Worm (Caenorhabditis elegans) whole organism, L1 larva: ENCODE data around the gene T07D3.9.

Source experiments
- C04F5.9 ChIP-seq: sonication (generic microtip); optimal IDR thresholded peaks from 2 replicates; lab custom pipeline; 2016; ENCODE audit warnings: missing genetic modification characterization, missing compliant biosample characterization
- C16A3.4 ChIP-seq: fragments of 150-350 bp; optimal IDR thresholded peaks from 2 replicates; lab custom pipeline; 2014; ENCODE audit warnings: missing biosample characterization, missing genetic modification characterization
- C34B4.2 ChIP-seq: sonication (generic microtip); optimal IDR thresholded peaks from 2 replicates; lab custom pipeline; 2017; ENCODE audit warnings: mild to moderate bottlenecking, missing genetic modification characterization, missing compliant biosample characterization
- Y116A8C.19 ChIP-seq: sonication (generic microtip); optimal IDR thresholded peaks from 2 replicates; lab custom pipeline; 2016; ENCODE audit warnings: missing compliant biosample characterization, missing genetic modification characterization, borderline replicate concordance
- aha-1 ChIP-seq: fragments of 150-350 bp; optimal IDR thresholded peaks from 2 replicates; lab custom pipeline; 2014; ENCODE audit warnings: missing biosample characterization, missing genetic modification characterization
- ceh-8 ChIP-seq: fragments of 200-800 bp; sonication (Bioruptor generic); optimal IDR thresholded peaks from 2 replicates; lab custom pipeline; 2018; ENCODE audit warnings: mild to moderate bottlenecking, missing genetic modification characterization, moderate library complexity, missing compliant biosample characterization
- ceh-90 ChIP-seq: sonication (generic microtip); optimal IDR thresholded peaks from 2 replicates; lab custom pipeline; 2016; ENCODE audit warnings: missing genetic modification characterization, missing compliant biosample characterization
- dpl-1 ChIP-seq, 3 experiments: fragments of 150-350 bp in 2 of 3; sonication (generic microtip) in 1 of 3; optimal IDR thresholded peaks; 2 replicates each; lab custom pipeline; 2014 to 2017; ENCODE audit warnings: missing biosample characterization in 3 of 3, missing genetic modification characterization in 3 of 3, missing genetic modification reagents in 3 of 3
- elt-2 ChIP-seq: sonication (generic microtip); optimal IDR thresholded peaks from 2 replicates; lab custom pipeline; 2016; ENCODE audit warnings: missing genetic modification characterization, mild to moderate bottlenecking, inconsistent platforms, missing compliant biosample characterization, missing genetic modification reagents
- grh-1 ChIP-seq: fragments of 200-800 bp; sonication (Bioruptor generic); IDR thresholded peaks from 2 replicates; pipeline ENCODE4 v1.3.6; 2022; ENCODE audit warnings: missing genetic modification reagents, missing genetic modification characterization, missing compliant biosample characterization
- hlh-17 ChIP-seq: fragments of 200-800 bp; sonication (Bioruptor generic); optimal IDR thresholded peaks from 2 replicates; lab custom pipeline; 2018; ENCODE audit warnings: missing genetic modification characterization, mild to moderate bottlenecking, missing compliant biosample characterization, moderate library complexity, borderline replicate concordance
- hlh-4 ChIP-seq: sonication (generic microtip); optimal IDR thresholded peaks from 2 replicates; lab custom pipeline; 2016; ENCODE audit warnings: mild to moderate bottlenecking, missing genetic modification characterization, missing compliant biosample characterization
- hpl-2 ChIP-seq: fragments of 150-350 bp; optimal IDR thresholded peaks from 2 replicates; lab custom pipeline; 2014; ENCODE audit warnings: missing biosample characterization, missing genetic modification reagents, missing genetic modification characterization
- isw-1 ChIP-seq: fragments of 200-800 bp; sonication (Bioruptor generic); IDR thresholded peaks from 2 replicates; pipeline ENCODE4 v1.3.6; 2022; ENCODE audit warnings: missing genetic modification characterization, missing compliant biosample characterization
- jun-1 ChIP-seq: fragments of 150-350 bp; optimal IDR thresholded peaks from 2 replicates; lab custom pipeline; 2014; ENCODE audit warnings: missing biosample characterization, missing genetic modification reagents, missing genetic modification characterization
- lin-15B ChIP-seq: fragments of 150-350 bp; sonication (generic microtip); optimal IDR thresholded peaks from 3 replicates; lab custom pipeline; 2014; ENCODE audit warnings: missing biosample characterization, missing genetic modification characterization
- lin-35 ChIP-seq, 2 experiments: fragments of 150-350 bp; optimal IDR thresholded peaks; 2 replicates each; lab custom pipeline; 2014; ENCODE audit warnings: missing biosample characterization in 2 of 2, missing genetic modification characterization in 2 of 2, missing genetic modification reagents in 2 of 2
- lsy-2 ChIP-seq, 2 experiments: fragments of 150-350 bp; optimal IDR thresholded peaks; 2 replicates each; lab custom pipeline; 2014; ENCODE audit warnings: missing biosample characterization in 2 of 2, missing genetic modification characterization in 2 of 2
- mab-9 ChIP-seq: fragments of 200-800 bp; sonication (Bioruptor generic); IDR thresholded peaks from 2 replicates; pipeline ENCODE4 v1.3.6; 2022; ENCODE audit warnings: missing genetic modification reagents, missing genetic modification characterization, missing compliant biosample characterization
- nhr-19 ChIP-seq: fragments of 200-800 bp; sonication (Bioruptor generic); conservative IDR thresholded peaks from 2 replicates; pipeline ENCODE4 v1.3.6; 2022; ENCODE audit warnings: missing genetic modification characterization, missing compliant biosample characterization
- nhr-20 ChIP-seq: sonication (generic microtip); optimal IDR thresholded peaks from 2 replicates; lab custom pipeline; 2016; ENCODE audit warnings: mild to moderate bottlenecking, missing genetic modification characterization, missing compliant biosample characterization
- nhr-237 ChIP-seq: fragments of 150-350 bp; optimal IDR thresholded peaks from 2 replicates; lab custom pipeline; 2014; ENCODE audit warnings: missing biosample characterization, missing genetic modification characterization
- nhr-84 ChIP-seq: sonication (generic microtip); optimal IDR thresholded peaks from 2 replicates; lab custom pipeline; 2017; ENCODE audit warnings: missing biosample characterization, missing genetic modification characterization
- nhr-90 ChIP-seq: sonication (generic microtip); optimal IDR thresholded peaks from 2 replicates; lab custom pipeline; 2016; ENCODE audit warnings: mild to moderate bottlenecking, missing genetic modification characterization, missing compliant biosample characterization; ENCODE audit not compliant: poor library complexity
- pag-3 ChIP-seq: sonication (generic microtip); optimal IDR thresholded peaks from 2 replicates; lab custom pipeline; 2017; ENCODE audit warnings: missing genetic modification characterization, mild to moderate bottlenecking, missing compliant biosample characterization, antibody characterized with exemption, borderline replicate concordance; ENCODE audit not compliant: insufficient read depth
- pqm-1 ChIP-seq: sonication (generic microtip); optimal IDR thresholded peaks from 3 replicates; lab custom pipeline; 2017; ENCODE audit warnings: missing biosample characterization, missing genetic modification characterization
- rnt-1 ChIP-seq: sonication (generic microtip); optimal IDR thresholded peaks from 2 replicates; lab custom pipeline; 2016; ENCODE audit warnings: mild to moderate bottlenecking, missing genetic modification characterization, moderate library complexity, missing compliant biosample characterization
- snpc-4 ChIP-seq: fragments of 150-350 bp; optimal IDR thresholded peaks from 2 replicates; lab custom pipeline; 2014; ENCODE audit warnings: missing biosample characterization, missing genetic modification characterization
- sox-4 ChIP-seq: sonication (generic microtip); optimal IDR thresholded peaks from 2 replicates; lab custom pipeline; 2016; ENCODE audit warnings: missing genetic modification characterization, missing compliant biosample characterization
- tlp-1 ChIP-seq: fragments of 150-350 bp; optimal IDR thresholded peaks from 2 replicates; lab custom pipeline; 2014; ENCODE audit warnings: missing biosample characterization, missing genetic modification characterization
- unc-130 ChIP-seq: fragments of 150-350 bp; optimal IDR thresholded peaks from 2 replicates; lab custom pipeline; 2017; ENCODE audit warnings: missing biosample characterization, missing genetic modification characterization, inconsistent platforms
- unc-62 ChIP-seq: fragments of 150-350 bp; optimal IDR thresholded peaks from 2 replicates; lab custom pipeline; 2014; ENCODE audit warnings: missing biosample characterization, missing genetic modification reagents, missing genetic modification characterization
- unc-86 ChIP-seq: sonication (generic microtip); optimal IDR thresholded peaks from 2 replicates; lab custom pipeline; 2016; ENCODE audit warnings: missing genetic modification characterization, missing compliant biosample characterization
- xbp-1 ChIP-seq: sonication (generic microtip); optimal IDR thresholded peaks from 2 replicates; lab custom pipeline; 2016; ENCODE audit warnings: missing genetic modification characterization, missing compliant biosample characterization
- zag-1 ChIP-seq: fragments of 150-350 bp; optimal IDR thresholded peaks from 2 replicates; lab custom pipeline; 2014; ENCODE audit warnings: missing biosample characterization, missing genetic modification characterization

Gene T07D3.9

ce11 chrII:909554-909953 is 8.8 kb upstream of the T07D3.9 start, which contains the start of the genes fbxc-24 and fbxc-27:
Gene fbxc-24 (minus strand): TSS chrII:909654.
Gene fbxc-27 (plus strand): TSS chrII:909769.
- TF ChIP-seq dpl-1 (GFP tag; optimal IDR thresholded peaks at IDR 0.05; lab: Kevin White, UChicago) (no peak), lsy-2 (tag; optimal IDR thresholded peaks at IDR 0.05; lab: Kevin White, UChicago) (no peak), hpl-2 (GFP tag; lab: Kevin White, UChicago) (no peak), xbp-1 (tag; lab: Kevin White, UChicago) (no peak), nhr-90 (tag; lab: Kevin White, UChicago) (no peak), hlh-17 (GFP tag; lab: Kevin White, UChicago) (no peak), lin-35 (GFP tag; optimal IDR thresholded peaks at IDR 0.05; lab: Kevin White, UChicago) (no peak), zag-1 (tag; lab: Kevin White, UChicago) (no peak), unc-62 (GFP tag; lab: Kevin White, UChicago) (no peak), ceh-90 (tag; lab: Kevin White, UChicago) (no peak), aha-1 (tag; lab: Kevin White, UChicago) (no peak), tlp-1 (tag; lab: Kevin White, UChicago) (no peak)

- TF ChIP-seq hlh-4 (tag; lab: Kevin White, UChicago): no peak
- TF ChIP-seq nhr-19: peak; percentile 41
- TF ChIP-seq unc-86: no peak
- TF ChIP-seq unc-130 (tag; lab: Kevin White, UChicago): no peak
- TF ChIP-seq snpc-4: peak; percentile 93
- TF ChIP-seq rnt-1 (tag; lab: Kevin White, UChicago): peak; percentile 69
Observed at ce11 chrII:905335-905734, 4.6 kb upstream of the T07D3.9 start.

DNA sequence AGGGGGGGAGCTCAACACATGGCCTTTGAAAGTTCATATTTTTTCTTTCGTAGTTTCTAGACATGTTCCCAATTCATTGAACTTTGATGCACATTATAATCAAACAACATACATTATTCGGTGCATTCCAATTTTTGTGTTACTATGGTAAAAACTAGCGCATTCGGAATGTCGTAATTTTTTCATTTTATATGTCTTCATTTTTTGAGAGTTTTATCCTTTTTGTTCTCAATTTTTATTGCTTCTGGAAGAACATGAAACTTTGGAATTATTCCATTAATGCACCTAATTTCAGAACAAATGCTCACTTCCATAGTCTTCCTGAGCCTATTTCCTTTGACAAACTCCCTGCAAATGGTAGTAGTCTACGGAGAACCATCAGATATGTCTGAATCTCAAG is 919 bp upstream of the T07D3.9 start, which contains the start of gene T07D3.2:
TSS of gene T07D3.2 (plus strand) at position 301 of the 400 bp plus-strand sequence.
- TF ChIP-seq xbp-1 (tag; lab: Kevin White, UChicago) (no peak), ceh-90 (tag; lab: Kevin White, UChicago) (no peak), C04F5.9 (tag; lab: Kevin White, UChicago) (no peak), nhr-84 (tag; lab: Kevin White, UChicago) (no peak), isw-1 (GFP tag; lab: Robert Waterston, UW) (no peak), mab-9 (GFP tag; lab: Robert Waterston, UW) (no peak), lin-15B (no peak), C34B4.2 (tag; lab: Kevin White, UChicago) (no peak), pag-3 (tag; lab: Kevin White, UChicago) (no peak), pqm-1 (tag; lab: Kevin White, UChicago) (no peak), sox-4 (tag; lab: Kevin White, UChicago) (no peak), lin-35 (GFP tag; optimal IDR thresholded peaks at IDR 0.05; lab: Kevin White, UChicago) (no peak), jun-1 (tag; lab: Kevin White, UChicago) (no peak)

ce11 chrII:888024-888423 is 12.7 kb downstream of the T07D3.9 start, which contains the start of gene T07D3.4:
Gene T07D3.4 (plus strand): TSS chrII:888309.
- TF ChIP-seq ceh-8 (GFP tag; lab: Kevin White, UChicago) (no peak), lin-35 (GFP tag; optimal IDR thresholded peaks at IDR 0.05; lab: Kevin White, UChicago) (peak in 1 of 2 experiments; percentile 14), nhr-237 (tag; lab: Kevin White, UChicago) (no peak), Y116A8C.19 (tag; lab: Kevin White, UChicago) (no peak), grh-1 (no peak), nhr-20 (tag; lab: Kevin White, UChicago) (peak; percentile 31), elt-2 (peak; percentile 83)
- TF ChIP-seq, all 84 proteins: peak for 3

ce11 chrII:884204-884603 is 16.5 kb downstream of the T07D3.9 start:
- TF ChIP-seq C16A3.4: no peak
- peak; percentile 38 for TF ChIP-seq elt-2
- TF ChIP-seq nhr-20 (tag; lab: Kevin White, UChicago): peak; percentile 44
- TF ChIP-seq, all 84 proteins: peak for 2
